Worm (Caenorhabditis elegans): ENCODE data around the gene F20G2.3.

Gene F20G2.3

ce11 chrV:13775529-13775928 lies 7.2 kb upstream of the F20G2.3 start, which contains the start of gene F53C11.1:
F53C11.1 (plus strand) TSS chrV:13775796.
- no peak for TF ChIP-seq nhr-19 (GFP tag; conservative IDR thresholded peaks at IDR 0.05)
- TF ChIP-seq elt-2 (tag; optimal IDR thresholded peaks at IDR 0.05), result peak; percentile 18
- no peak for TF ChIP-seq isw-1 (GFP tag; IDR thresholded peaks at IDR 0.05)
- no peak for TF ChIP-seq nhr-11 (tag; optimal IDR thresholded peaks at IDR 0.05)

ce11 chrV:13771209-13771608 lies 2.9 kb upstream of the F20G2.3 start, which contains the start of gene F20G2.5:
F20G2.5 (plus strand) TSS chrV:13771509.
- TF ChIP-seq lin-39 (tag; optimal IDR thresholded peaks at IDR 0.05) (no peak), mdl-1 (tag; optimal IDR thresholded peaks at IDR 0.05) (no peak), elt-2 (tag; optimal IDR thresholded peaks at IDR 0.05) (peak; percentile 22), ets-5 (GFP tag; IDR thresholded peaks at IDR 0.05) (no peak), F16B12.6 (tag; optimal IDR thresholded peaks at IDR 0.05) (no peak)

- TF ChIP-seq elt-2 (tag; optimal IDR thresholded peaks at IDR 0.05) (peak; percentile 23), hpl-2 (GFP tag; optimal IDR thresholded peaks at IDR 0.05) (no peak), elt-3 (tag; optimal IDR thresholded peaks at IDR 0.05) (no peak)
Observed at ce11 chrV:13768941-13769436, 701 bp upstream of the F20G2.3 start, which contains the start of gene nas-24. nas-24 (plus strand) TSS chrV:13769386.

- no peak for TF ChIP-seq isw-1 (GFP tag; IDR thresholded peaks at IDR 0.05)
- no peak for TF ChIP-seq lin-15B (tag; optimal IDR thresholded peaks at IDR 0.05)
- peak; percentile 56 for TF ChIP-seq nhr-47 (tag; optimal IDR thresholded peaks at IDR 0.05)
- TF ChIP-seq fkh-8 (tag; optimal IDR thresholded peaks at IDR 0.05), result peak; percentile 91
- peak; percentile 11 for TF ChIP-seq swsn-7 (tag; optimal IDR thresholded peaks at IDR 0.05)
- peak; percentile 70 for TF ChIP-seq nhr-71 (tag; optimal IDR thresholded peaks at IDR 0.05)
- TF ChIP-seq pax-3 (tag; optimal IDR thresholded peaks at IDR 0.05), result peak; percentile 56
- peak in 1 of 2 experiments; percentile 5 for TF ChIP-seq lsy-2 (tag; optimal IDR thresholded peaks at IDR 0.05)
- TF ChIP-seq lin-14 (GFP tag; optimal IDR thresholded peaks at IDR 0.05), result peak; percentile 42
- TF ChIP-seq nhr-77 (tag; optimal IDR thresholded peaks at IDR 0.05), result no peak
- peak; percentile 0 for TF ChIP-seq fkh-10 (GFP tag; optimal IDR thresholded peaks at IDR 0.05)
- no peak for TF ChIP-seq nhr-84 (tag; optimal IDR thresholded peaks at IDR 0.05)
Observed at ce11 chrV:13763723-13764122, 4.6 kb downstream of the F20G2.3 start.

- TF ChIP-seq grh-1 (GFP tag; IDR thresholded peaks at IDR 0.05), result no peak
- no peak for TF ChIP-seq unc-30 (tag; optimal IDR thresholded peaks at IDR 0.05)
- TF ChIP-seq lir-3 (tag; optimal IDR thresholded peaks at IDR 0.05; ENCODE audit: poor library complexity), result no peak
- no peak for TF ChIP-seq mef-2 (tag; optimal IDR thresholded peaks at IDR 0.05)
- TF ChIP-seq zag-1 (tag; optimal IDR thresholded peaks at IDR 0.05), result no peak
- TF ChIP-seq fos-1 (tag; optimal IDR thresholded peaks at IDR 0.05), result no peak
- no peak for TF ChIP-seq ets-5 (GFP tag; IDR thresholded peaks at IDR 0.05)
- no peak for TF ChIP-seq ceh-90 (tag; optimal IDR thresholded peaks at IDR 0.05)
- TF ChIP-seq hlh-17 (GFP tag; optimal IDR thresholded peaks at IDR 0.05; ENCODE audit: borderline replicate concordance), result no peak
- peak; percentile 36 for TF ChIP-seq pax-3 (tag; optimal IDR thresholded peaks at IDR 0.05)
- TF ChIP-seq elt-2 (tag; optimal IDR thresholded peaks at IDR 0.05), result no peak
- TF ChIP-seq ceh-88 (GFP tag; IDR thresholded peaks at IDR 0.05), result no peak
- TF ChIP-seq unc-62 (GFP tag; optimal IDR thresholded peaks at IDR 0.05), result no peak
- TF ChIP-seq nhr-12 (tag; optimal IDR thresholded peaks at IDR 0.05), result no peak
- TF ChIP-seq tbx-2 (tag; optimal IDR thresholded peaks at IDR 0.05), result no peak
- TF ChIP-seq F16B12.6 (tag; optimal IDR thresholded peaks at IDR 0.05), result no peak
- no peak for TF ChIP-seq vab-15 (tag; optimal IDR thresholded peaks at IDR 0.05)
- TF ChIP-seq xbp-1 (tag; optimal IDR thresholded peaks at IDR 0.05), result no peak
- TF ChIP-seq C16A3.4 (tag; optimal IDR thresholded peaks at IDR 0.05), result no peak
- TF ChIP-seq rnt-1 (tag; optimal IDR thresholded peaks at IDR 0.05), result no peak
- no peak for TF ChIP-seq blmp-1 (tag; optimal IDR thresholded peaks at IDR 0.05)
- TF ChIP-seq pag-3 (tag; optimal IDR thresholded peaks at IDR 0.05; ENCODE audit: borderline replicate concordance, insufficient read depth), result no peak
- no peak for TF ChIP-seq mep-1 (tag; optimal IDR thresholded peaks at IDR 0.05)
- TF ChIP-seq snpc-4 (tag; optimal IDR thresholded peaks at IDR 0.05), result no peak
- TF ChIP-seq efl-1 (optimal IDR thresholded peaks at IDR 0.05), result no peak
- peak in 1 of 2 experiments; percentile 1 for TF ChIP-seq efl-1 (GFP tag; optimal IDR thresholded peaks at IDR 0.05 in 1 of 2)
- no peak for TF ChIP-seq isw-1 (GFP tag; IDR thresholded peaks at IDR 0.05)
- TF ChIP-seq snu-23 (GFP tag; optimal IDR thresholded peaks at IDR 0.05), result no peak
Observed at ce11 chrV:13762426-13763127, 5.7 kb downstream of the F20G2.3 start, which contains the start of gene F20G2.6. F20G2.6 (plus strand) TSS chrV:13763077.
